Worm (Caenorhabditis elegans) whole organism, L4 larva: Measurements from ENCODE around the gene F36H1.12.
A peak's percentile ranks its signal among the peaks of the same experiment; 100 is the strongest.

Source experiments
- Y48G9A.11 ChIP-seq: fragments of 200-800 bp; sonication (Bioruptor generic); IDR thresholded peaks from 2 replicates; pipeline ENCODE4 v1.3.6; 2022; ENCODE audit warnings: missing genetic modification reagents, missing genetic modification characterization, missing compliant biosample characterization
- Y5F2A.4 ChIP-seq: fragments of 200-800 bp; sonication (Bioruptor generic); optimal IDR thresholded peaks from 2 replicates; lab custom pipeline; 2018; ENCODE audit warnings: mild to moderate bottlenecking, missing genetic modification characterization, missing compliant biosample characterization
- aha-1 ChIP-seq: fragments of 150-350 bp; peaks from one replicate; lab custom pipeline; 2014; ENCODE audit warnings: missing biosample characterization, missing genetic modification characterization
- ceh-20 ChIP-seq: fragments of 200-800 bp; sonication (Bioruptor generic); IDR thresholded peaks from 2 replicates; pipeline ENCODE4 v1.3.6; 2022; ENCODE audit warnings: missing genetic modification reagents, missing genetic modification characterization, missing compliant biosample characterization
- ceh-82 ChIP-seq: sonication (generic microtip); optimal IDR thresholded peaks from 2 replicates; lab custom pipeline; 2017; ENCODE audit warnings: missing biosample characterization, missing genetic modification characterization
- ctbp-1 ChIP-seq: fragments of 200-800 bp; sonication (Bioruptor generic); IDR thresholded peaks from 2 replicates; pipeline ENCODE4 v1.3.6; 2022; ENCODE audit warnings: missing genetic modification reagents, missing genetic modification characterization, missing compliant biosample characterization
- daf-16 ChIP-seq, 3 experiments: sonication (generic microtip); optimal IDR thresholded peaks; 2 replicates each; lab custom pipeline; 2016 to 2017; ENCODE audit warnings: missing genetic modification characterization in 3 of 3, missing genetic modification reagents in 3 of 3, mild to moderate bottlenecking in 2 of 3, missing compliant biosample characterization in 2 of 3, missing biosample characterization in 1 of 3, moderate library complexity in 1 of 3
- daf-19 ChIP-seq: fragments of 200-800 bp; sonication (Bioruptor generic); conservative IDR thresholded peaks from 2 replicates; pipeline ENCODE4 v1.3.6; 2022; ENCODE audit warnings: missing genetic modification characterization, missing compliant biosample characterization
- dve-1 ChIP-seq: sonication (generic microtip); optimal IDR thresholded peaks from 2 replicates; lab custom pipeline; 2017; ENCODE audit warnings: antibody characterized with exemption, mild to moderate bottlenecking, missing genetic modification characterization, missing compliant biosample characterization; ENCODE audit not compliant: insufficient read depth
- egl-43 ChIP-seq: fragments of 200-800 bp; sonication (Bioruptor generic); IDR thresholded peaks from 2 replicates; pipeline ENCODE4 v1.3.6; 2022; ENCODE audit warnings: missing genetic modification reagents, missing genetic modification characterization, missing compliant biosample characterization
- hlh-11 ChIP-seq: fragments of 200-800 bp; sonication (Bioruptor generic); optimal IDR thresholded peaks from 2 replicates; lab custom pipeline; 2018; ENCODE audit warnings: mild to moderate bottlenecking, missing genetic modification characterization, missing compliant biosample characterization
- hlh-30 ChIP-seq: sonication (generic microtip); optimal IDR thresholded peaks from 2 replicates; lab custom pipeline; 2017; ENCODE audit warnings: antibody characterized with exemption, mild to moderate bottlenecking, missing genetic modification characterization, missing compliant biosample characterization; ENCODE audit not compliant: insufficient read depth
- jun-1 ChIP-seq: fragments of 150-350 bp; optimal IDR thresholded peaks from 2 replicates; lab custom pipeline; 2014; ENCODE audit warnings: missing biosample characterization, missing genetic modification reagents, missing genetic modification characterization
- lim-7 ChIP-seq: fragments of 200-800 bp; sonication (Bioruptor generic); IDR thresholded peaks from 2 replicates; pipeline ENCODE4 v1.3.6; 2022; ENCODE audit warnings: missing genetic modification characterization, missing compliant biosample characterization
- lsy-2 ChIP-seq, 2 experiments: fragments of 150-350 bp in 1 of 2; sonication (generic microtip) in 1 of 2; optimal IDR thresholded peaks; 2 replicates each; lab custom pipeline; 2014 to 2017; ENCODE audit warnings: missing biosample characterization in 2 of 2, missing genetic modification characterization in 2 of 2
- madf-5 ChIP-seq, 2 experiments: fragments of 200-800 bp; sonication (Bioruptor generic); IDR thresholded peaks; 2 replicates each; pipeline ENCODE4 v1.3.6; 2022; ENCODE audit warnings: missing compliant biosample characterization in 2 of 2, missing genetic modification characterization in 2 of 2
- mdl-1 ChIP-seq, 2 experiments: fragments of 150-350 bp in 1 of 2; sonication (generic microtip) in 1 of 2; optimal IDR thresholded peaks; 2 replicates each; lab custom pipeline; 2014 to 2017; ENCODE audit warnings: missing biosample characterization in 2 of 2, missing genetic modification characterization in 2 of 2
- mdt-29 ChIP-seq: fragments of 200-800 bp; sonication (Bioruptor generic); IDR thresholded peaks from 2 replicates; pipeline ENCODE4 v1.3.6; 2022; ENCODE audit warnings: missing genetic modification reagents, missing genetic modification characterization, missing compliant biosample characterization
- mep-1 ChIP-seq: fragments of 150-350 bp; sonication (generic microtip); optimal IDR thresholded peaks from 3 replicates; lab custom pipeline; 2014; ENCODE audit warnings: missing biosample characterization, missing genetic modification characterization
- mes-2 ChIP-seq: sonication (generic microtip); optimal IDR thresholded peaks from 2 replicates; lab custom pipeline; 2016; ENCODE audit warnings: missing genotype, mild to moderate bottlenecking, missing genetic modification characterization, missing compliant biosample characterization; ENCODE audit not compliant: poor library complexity, severe bottlenecking
- mxl-3 ChIP-seq: fragments of 200-800 bp; sonication (Bioruptor generic); optimal IDR thresholded peaks from 2 replicates; lab custom pipeline; 2018; ENCODE audit warnings: mild to moderate bottlenecking, missing genetic modification characterization, missing compliant biosample characterization
- nhr-10 ChIP-seq: fragments of 150-350 bp; optimal IDR thresholded peaks from 2 replicates; lab custom pipeline; 2014; ENCODE audit warnings: missing biosample characterization, missing genetic modification characterization
- nhr-102 ChIP-seq: sonication (generic microtip); optimal IDR thresholded peaks from 2 replicates; lab custom pipeline; 2016; ENCODE audit warnings: mild to moderate bottlenecking, missing genetic modification characterization, moderate library complexity, missing compliant biosample characterization
- nhr-25 ChIP-seq: sonication (generic microtip); optimal IDR thresholded peaks from 2 replicates; lab custom pipeline; 2017; ENCODE audit warnings: missing genetic modification characterization, mild to moderate bottlenecking, missing compliant biosample characterization, antibody characterized with exemption, moderate library complexity, borderline replicate concordance; ENCODE audit not compliant: insufficient read depth
- nhr-28 ChIP-seq: fragments of 150-350 bp; optimal IDR thresholded peaks from 2 replicates; lab custom pipeline; 2014; ENCODE audit warnings: missing biosample characterization, missing genetic modification characterization
- nhr-42 ChIP-seq: fragments of 200-800 bp; sonication (Bioruptor generic); IDR thresholded peaks from 2 replicates; pipeline ENCODE4 v1.3.6; 2022; ENCODE audit warnings: missing genetic modification characterization, missing compliant biosample characterization
- nhr-48 ChIP-seq: sonication (generic microtip); optimal IDR thresholded peaks from 2 replicates; lab custom pipeline; 2016; ENCODE audit warnings: mild to moderate bottlenecking, missing genetic modification characterization, missing compliant biosample characterization
- nhr-6 ChIP-seq: fragments of 150-350 bp; optimal IDR thresholded peaks from 2 replicates; lab custom pipeline; 2014; ENCODE audit warnings: missing biosample characterization, missing genetic modification characterization
- nhr-77 ChIP-seq: fragments of 150-350 bp; optimal IDR thresholded peaks from 2 replicates; lab custom pipeline; 2014; ENCODE audit warnings: missing biosample characterization, missing genetic modification characterization
- saeg-2 ChIP-seq: fragments of 200-800 bp; sonication (Bioruptor generic); IDR thresholded peaks from 2 replicates; pipeline ENCODE4 v1.3.6; 2022; ENCODE audit warnings: missing genetic modification reagents, missing genetic modification characterization, missing compliant biosample characterization
- sdz-12 ChIP-seq: fragments of 200-800 bp; sonication (Bioruptor generic); optimal IDR thresholded peaks from 2 replicates; lab custom pipeline; 2018; ENCODE audit warnings: mild to moderate bottlenecking, missing genetic modification characterization, missing compliant biosample characterization
- spr-1 ChIP-seq: sonication (generic microtip); optimal IDR thresholded peaks from 2 replicates; lab custom pipeline; 2016; ENCODE audit warnings: mild to moderate bottlenecking, missing genetic modification characterization, missing compliant biosample characterization
- spr-3 ChIP-seq: fragments of 200-800 bp; sonication (Bioruptor generic); optimal IDR thresholded peaks from 2 replicates; lab custom pipeline; 2018; ENCODE audit warnings: mild to moderate bottlenecking, missing genetic modification characterization, missing compliant biosample characterization
- tra-1 ChIP-seq: fragments of 200-800 bp; sonication (Bioruptor generic); IDR thresholded peaks from 2 replicates; pipeline ENCODE4 v1.3.6; 2022; ENCODE audit warnings: missing genetic modification reagents, missing genetic modification characterization, missing compliant biosample characterization
- unc-62 ChIP-seq, 3 experiments: fragments of 150-350 bp in 1 of 3; sonication (generic microtip); optimal IDR thresholded peaks in 2 of 3; peaks in 1 of 3; 1 replicate in 1 of 3; 2 replicates in 2 of 3; lab custom pipeline; 2014 to 2017; ENCODE audit warnings: missing biosample characterization in 3 of 3, missing genetic modification characterization in 3 of 3, missing genetic modification reagents in 3 of 3, missing genotype in 1 of 3
- zfp-3 ChIP-seq: fragments of 200-800 bp; sonication (Bioruptor generic); conservative IDR thresholded peaks from 2 replicates; pipeline ENCODE4 v1.3.6; 2022; ENCODE audit warnings: missing genetic modification reagents, missing genetic modification characterization, missing compliant biosample characterization
- ztf-11 ChIP-seq: fragments of 150-350 bp; optimal IDR thresholded peaks from 2 replicates; lab custom pipeline; 2014; ENCODE audit warnings: missing biosample characterization, missing genetic modification characterization

Gene F36H1.12

ce11 chrIV:11021512-11022268, 31.8 kb downstream of the F36H1.12 start, which contains the start of gene mogs-1:
Gene mogs-1, minus strand, starts transcription at chrIV:11021928.
- no peak for TF ChIP-seq ceh-82 (tag; lab: Kevin White, UChicago)
- TF ChIP-seq ztf-11 (tag; lab: Kevin White, UChicago) = no peak
- no peak for TF ChIP-seq nhr-6 (tag; lab: Kevin White, UChicago)
- TF ChIP-seq dve-1 (tag; lab: Kevin White, UChicago) = peak; percentile 69
- TF ChIP-seq daf-19 (GFP tag; lab: Robert Waterston, UW) = no peak
- no peak for TF ChIP-seq lim-7 (GFP tag; lab: Robert Waterston, UW)
- no peak for TF ChIP-seq lsy-2 (tag; optimal IDR thresholded peaks at IDR 0.05; lab: Kevin White, UChicago)
- TF ChIP-seq egl-43 = no peak
- peak in 1 of 2 experiments; percentile 87 for TF ChIP-seq mdl-1 (tag; optimal IDR thresholded peaks at IDR 0.05; lab: Kevin White, UChicago)
- TF ChIP-seq aha-1 = peak; percentile 70
- no peak for TF ChIP-seq spr-3 (GFP tag; lab: Kevin White, UChicago)
- no peak for TF ChIP-seq daf-16 (GFP tag; optimal IDR thresholded peaks at IDR 0.05; lab: Kevin White, UChicago)
- peak; percentile 78 for TF ChIP-seq daf-16 (tag; optimal IDR thresholded peaks at IDR 0.05; lab: Kevin White, UChicago)
- 0 out of 2 replicates have a peak, but pooled peaks have one; percentile 5 for TF ChIP-seq tra-1 (GFP tag; lab: Robert Waterston, UW)
- 0 out of 2 replicates have a peak, but pooled peaks have one; percentile 53 for TF ChIP-seq mdt-29
- TF ChIP-seq ceh-20 (GFP tag; lab: Robert Waterston, UW) = 0 out of 2 replicates have a peak, but pooled peaks have one; percentile 35
- peak; percentile 66 for TF ChIP-seq nhr-28
- TF ChIP-seq mxl-3 = peak; percentile 81
- peak; percentile 1 for TF ChIP-seq nhr-77 (tag; lab: Kevin White, UChicago)
- TF ChIP-seq hlh-11 = peak; percentile 69
- 0 out of 2 replicates have a peak, but pooled peaks have one; percentile 21 for TF ChIP-seq Y48G9A.11
- TF ChIP-seq unc-62 (GFP tag; optimal IDR thresholded peaks at IDR 0.05 in 1 of 2; lab: Kevin White, UChicago) = no peak
- TF ChIP-seq unc-62 (tag; optimal IDR thresholded peaks at IDR 0.05; lab: Kevin White, UChicago) = no peak
- TF ChIP-seq jun-1 (tag; lab: Kevin White, UChicago) = no peak
- TF ChIP-seq nhr-42 (GFP tag; lab: Robert Waterston, UW) = 0 out of 2 replicates have a peak, but pooled peaks have one; percentile 36
- 0 out of 2 replicates have a peak, but pooled peaks have one; percentile 31 for TF ChIP-seq zfp-3
- TF ChIP-seq ctbp-1 (GFP tag; lab: Robert Waterston, UW) = peak; percentile 38; the same call in 1 of the 2 replicates
- peak; percentile 80 for TF ChIP-seq hlh-30 (tag; lab: Kevin White, UChicago)
- TF ChIP-seq mep-1 = peak; percentile 26
- no peak for TF ChIP-seq spr-1
- TF ChIP-seq nhr-102 = peak; percentile 14
- TF ChIP-seq Y5F2A.4 (GFP tag; lab: Kevin White, UChicago) = no peak
- TF ChIP-seq nhr-48 (tag; lab: Kevin White, UChicago) = peak; percentile 24
- TF ChIP-seq nhr-10 (tag; lab: Kevin White, UChicago) = no peak
- peak; percentile 23 for TF ChIP-seq mes-2
- no peak for TF ChIP-seq sdz-12 (GFP tag; lab: Kevin White, UChicago)
- no peak for TF ChIP-seq madf-5 (GFP tag; IDR thresholded peaks at IDR 0.05; lab: Robert Waterston, UW)
- TF ChIP-seq nhr-25 (tag; lab: Kevin White, UChicago) = peak; percentile 44
- no peak for TF ChIP-seq saeg-2 (GFP tag; lab: Robert Waterston, UW)
